Worm (Caenorhabditis elegans) whole organism, midembryonic: ENCODE data around the gene flp-17.

Experiments
- T22C8.4 ChIP-seq: fragments of 200-800 bp; sonication (Bioruptor generic); IDR thresholded peaks from 2 replicates; pipeline ENCODE4 v1.3.6; 2022; ENCODE audit warnings: missing genetic modification characterization, missing compliant biosample characterization
- cog-1 ChIP-seq: sonication (generic microtip); optimal IDR thresholded peaks from 2 replicates; lab custom pipeline; 2016; ENCODE audit warnings: missing genetic modification characterization, missing compliant biosample characterization
- flt-1 ChIP-seq: fragments of 200-800 bp; sonication (Bioruptor generic); IDR thresholded peaks from 2 replicates; pipeline ENCODE4 v1.3.6; 2022; ENCODE audit warnings: missing genetic modification characterization, missing compliant biosample characterization
- klf-2 ChIP-seq: fragments of 200-800 bp; sonication (Bioruptor generic); conservative IDR thresholded peaks from 2 replicates; pipeline ENCODE4 v1.3.6; 2022; ENCODE audit warnings: missing genetic modification reagents, missing genetic modification characterization, missing compliant biosample characterization
- med-1 ChIP-seq: sonication (generic microtip); optimal IDR thresholded peaks from 2 replicates; lab custom pipeline; 2017; ENCODE audit warnings: missing genetic modification characterization, mild to moderate bottlenecking, missing compliant biosample characterization, antibody characterized with exemption, missing genetic modification reagents; ENCODE audit not compliant: insufficient read depth
- ref-1 ChIP-seq: fragments of 200-800 bp; sonication (Bioruptor generic); conservative IDR thresholded peaks from 2 replicates; pipeline ENCODE4 v1.3.6; 2022; ENCODE audit warnings: missing genetic modification reagents, missing genetic modification characterization, missing compliant biosample characterization
- tab-1 ChIP-seq: fragments of 200-800 bp; sonication (Bioruptor generic); IDR thresholded peaks from 2 replicates; pipeline ENCODE4 v1.3.6; 2022; ENCODE audit warnings: missing genetic modification characterization, missing compliant biosample characterization
- ztf-23 ChIP-seq: fragments of 200-800 bp; sonication (Bioruptor generic); IDR thresholded peaks from 2 replicates; pipeline ENCODE4 v1.3.6; 2022; ENCODE audit warnings: missing genetic modification reagents, missing genetic modification characterization, missing compliant biosample characterization
- ztf-29 ChIP-seq: fragments of 200-800 bp; sonication (Bioruptor generic); IDR thresholded peaks from 2 replicates; pipeline ENCODE4 v1.3.6; 2022; ENCODE audit warnings: missing genetic modification reagents, missing genetic modification characterization, missing compliant biosample characterization

Gene flp-17

ce11 chrIV:17153002-17153401 is 38.7 kb downstream of the flp-17 start:
- TF ChIP-seq klf-2: no peak
- no peak for TF ChIP-seq cog-1 (tag; lab: Kevin White, UChicago)
- no peak for TF ChIP-seq ref-1
- TF ChIP-seq T22C8.4: no peak
- TF ChIP-seq med-1 (GFP tag; lab: Kevin White, UChicago): no peak
- no peak for TF ChIP-seq ztf-23 (GFP tag; lab: Robert Waterston, UW)
- no peak for TF ChIP-seq flt-1 (GFP tag; lab: Robert Waterston, UW)
- no peak for TF ChIP-seq tab-1 (GFP tag; lab: Robert Waterston, UW)
- no peak for TF ChIP-seq ztf-29 (GFP tag; lab: Robert Waterston, UW)

- TF ChIP-seq klf-2 (no peak), med-1 (GFP tag; lab: Kevin White, UChicago) (no peak), tab-1 (GFP tag; lab: Robert Waterston, UW) (no peak), cog-1 (tag; lab: Kevin White, UChicago) (no peak), ref-1 (no peak), ztf-29 (GFP tag; lab: Robert Waterston, UW) (no peak), flt-1 (GFP tag; lab: Robert Waterston, UW) (no peak), ztf-23 (GFP tag; lab: Robert Waterston, UW) (no peak), T22C8.4 (no peak)
Measured at ce11 chrIV:17150871-17151270, 40.8 kb downstream of the flp-17 start, which contains the start of gene Y116A8C.40. TSS of gene Y116A8C.40 (minus strand) at chrIV:17150971.

- TF ChIP-seq ztf-29 (GFP tag; lab: Robert Waterston, UW): no peak
- no peak for TF ChIP-seq flt-1 (GFP tag; lab: Robert Waterston, UW)
Measured at ce11 chrIV:17150418-17150817, 41.3 kb downstream of the flp-17 start.
